Worm (Caenorhabditis elegans) whole organism, L4 larva: ENCODE data around the gene F02H6.3.

ENCODE experiments used
- R02D3.7 ChIP-seq: fragments of 150-350 bp; sonication (generic microtip); optimal IDR thresholded peaks from 3 replicates; lab custom pipeline; 2014; ENCODE audit warnings: missing biosample characterization, missing genetic modification characterization
- T20F7.1 ChIP-seq: fragments of 200-800 bp; sonication (Bioruptor generic); optimal IDR thresholded peaks from 2 replicates; lab custom pipeline; 2018; ENCODE audit warnings: mild to moderate bottlenecking, missing genetic modification characterization, missing compliant biosample characterization
- Y105C5A.15 ChIP-seq: fragments of 200-800 bp; sonication (Bioruptor generic); IDR thresholded peaks from 2 replicates; pipeline ENCODE4 v1.3.6; 2022; ENCODE audit warnings: missing genetic modification characterization, missing compliant biosample characterization
- Y48G9A.11 ChIP-seq: fragments of 200-800 bp; sonication (Bioruptor generic); IDR thresholded peaks from 2 replicates; pipeline ENCODE4 v1.3.6; 2022; ENCODE audit warnings: missing genetic modification reagents, missing genetic modification characterization, missing compliant biosample characterization
- Y75B8A.6 ChIP-seq: fragments of 200-800 bp; sonication (Bioruptor generic); IDR thresholded peaks from 2 replicates; pipeline ENCODE4 v1.3.6; 2022; ENCODE audit warnings: missing genetic modification reagents, missing genetic modification characterization, missing compliant biosample characterization
- aha-1 ChIP-seq: fragments of 150-350 bp; peaks from one replicate; lab custom pipeline; 2014; ENCODE audit warnings: missing biosample characterization, missing genetic modification characterization
- ama-1 ChIP-seq: fragments of 150-350 bp; optimal IDR thresholded peaks from 2 replicates; lab custom pipeline; 2014; ENCODE audit warnings: inconsistent platforms, mixed read lengths
- ctbp-1 ChIP-seq: fragments of 200-800 bp; sonication (Bioruptor generic); IDR thresholded peaks from 2 replicates; pipeline ENCODE4 v1.3.6; 2022; ENCODE audit warnings: missing genetic modification reagents, missing genetic modification characterization, missing compliant biosample characterization
- daf-19 ChIP-seq: fragments of 200-800 bp; sonication (Bioruptor generic); conservative IDR thresholded peaks from 2 replicates; pipeline ENCODE4 v1.3.6; 2022; ENCODE audit warnings: missing genetic modification characterization, missing compliant biosample characterization
- daf-8 ChIP-seq: fragments of 200-800 bp; sonication (Bioruptor generic); IDR thresholded peaks from 2 replicates; pipeline ENCODE4 v1.3.6; 2022; ENCODE audit warnings: missing genetic modification characterization, missing compliant biosample characterization
- dmd-8 ChIP-seq: fragments of 200-800 bp; sonication (Bioruptor generic); IDR thresholded peaks from 2 replicates; pipeline ENCODE4 v1.3.6; 2022; ENCODE audit warnings: missing genetic modification characterization, missing compliant biosample characterization
- dpl-1 ChIP-seq: fragments of 150-350 bp; optimal IDR thresholded peaks from 2 replicates; lab custom pipeline; 2014; ENCODE audit warnings: missing biosample characterization, missing genetic modification reagents, missing genetic modification characterization
- hif-1 ChIP-seq, 2 experiments: sonication (generic microtip); optimal IDR thresholded peaks; 2 replicates each; lab custom pipeline; 2016 to 2017; ENCODE audit warnings: missing compliant biosample characterization in 2 of 2, missing genetic modification characterization in 2 of 2, missing genetic modification reagents in 2 of 2, missing genotype in 2 of 2, mild to moderate bottlenecking in 1 of 2
- hlh-30 ChIP-seq: sonication (generic microtip); optimal IDR thresholded peaks from 2 replicates; lab custom pipeline; 2017; ENCODE audit warnings: antibody characterized with exemption, mild to moderate bottlenecking, missing genetic modification characterization, missing compliant biosample characterization; ENCODE audit not compliant: insufficient read depth
- lin-15B ChIP-seq: fragments of 150-350 bp; sonication (generic microtip); optimal IDR thresholded peaks from 3 replicates; lab custom pipeline; 2014; ENCODE audit warnings: missing biosample characterization, missing genetic modification characterization
- lin-29 ChIP-seq: fragments of 200-800 bp; sonication (Bioruptor generic); IDR thresholded peaks from 2 replicates; pipeline ENCODE4 v1.3.6; 2022; ENCODE audit warnings: missing genetic modification reagents, missing genetic modification characterization, missing compliant biosample characterization
- lir-3 ChIP-seq: sonication (generic microtip); optimal IDR thresholded peaks from 2 replicates; lab custom pipeline; 2016; ENCODE audit warnings: mild to moderate bottlenecking, missing genetic modification characterization, missing compliant biosample characterization
- lsy-2 ChIP-seq, 2 experiments: fragments of 150-350 bp in 1 of 2; sonication (generic microtip) in 1 of 2; optimal IDR thresholded peaks; 2 replicates each; lab custom pipeline; 2014 to 2017; ENCODE audit warnings: missing biosample characterization in 2 of 2, missing genetic modification characterization in 2 of 2
- mdl-1 ChIP-seq, 2 experiments: fragments of 150-350 bp in 1 of 2; sonication (generic microtip) in 1 of 2; optimal IDR thresholded peaks; 2 replicates each; lab custom pipeline; 2014 to 2017; ENCODE audit warnings: missing biosample characterization in 2 of 2, missing genetic modification characterization in 2 of 2
- mdt-29 ChIP-seq: fragments of 200-800 bp; sonication (Bioruptor generic); IDR thresholded peaks from 2 replicates; pipeline ENCODE4 v1.3.6; 2022; ENCODE audit warnings: missing genetic modification reagents, missing genetic modification characterization, missing compliant biosample characterization
- mep-1 ChIP-seq: fragments of 150-350 bp; sonication (generic microtip); optimal IDR thresholded peaks from 3 replicates; lab custom pipeline; 2014; ENCODE audit warnings: missing biosample characterization, missing genetic modification characterization
- mes-2 ChIP-seq: sonication (generic microtip); optimal IDR thresholded peaks from 2 replicates; lab custom pipeline; 2016; ENCODE audit warnings: missing genotype, mild to moderate bottlenecking, missing genetic modification characterization, missing compliant biosample characterization; ENCODE audit not compliant: poor library complexity, severe bottlenecking
- nhr-102 ChIP-seq: sonication (generic microtip); optimal IDR thresholded peaks from 2 replicates; lab custom pipeline; 2016; ENCODE audit warnings: mild to moderate bottlenecking, missing genetic modification characterization, moderate library complexity, missing compliant biosample characterization
- nhr-41 ChIP-seq: fragments of 200-800 bp; sonication (Bioruptor generic); IDR thresholded peaks from 2 replicates; pipeline ENCODE4 v1.3.6; 2022; ENCODE audit warnings: missing genetic modification reagents, missing genetic modification characterization, missing compliant biosample characterization
- nhr-48 ChIP-seq: sonication (generic microtip); optimal IDR thresholded peaks from 2 replicates; lab custom pipeline; 2016; ENCODE audit warnings: mild to moderate bottlenecking, missing genetic modification characterization, missing compliant biosample characterization
- nhr-6 ChIP-seq: fragments of 150-350 bp; optimal IDR thresholded peaks from 2 replicates; lab custom pipeline; 2014; ENCODE audit warnings: missing biosample characterization, missing genetic modification characterization
- pqm-1 ChIP-seq: sonication (generic microtip); optimal IDR thresholded peaks from 2 replicates; lab custom pipeline; 2017; ENCODE audit warnings: missing biosample characterization, missing genetic modification characterization
- saeg-2 ChIP-seq: fragments of 200-800 bp; sonication (Bioruptor generic); IDR thresholded peaks from 2 replicates; pipeline ENCODE4 v1.3.6; 2022; ENCODE audit warnings: missing genetic modification reagents, missing genetic modification characterization, missing compliant biosample characterization
- set-16 ChIP-seq: fragments of 200-800 bp; sonication (Bioruptor generic); IDR thresholded peaks from 2 replicates; pipeline ENCODE4 v1.3.6; 2022; ENCODE audit warnings: missing genetic modification reagents, missing genetic modification characterization, missing compliant biosample characterization
- skn-1 ChIP-seq: fragments of 150-350 bp; optimal IDR thresholded peaks from 2 replicates; lab custom pipeline; 2014; ENCODE audit warnings: missing biosample characterization, missing genetic modification characterization
- snpc-1.2 ChIP-seq: fragments of 200-800 bp; sonication (Bioruptor generic); IDR thresholded peaks from 2 replicates; pipeline ENCODE4 v1.3.6; 2022; ENCODE audit warnings: missing genetic modification reagents, missing genetic modification characterization, missing compliant biosample characterization
- spr-1 ChIP-seq: sonication (generic microtip); optimal IDR thresholded peaks from 2 replicates; lab custom pipeline; 2016; ENCODE audit warnings: mild to moderate bottlenecking, missing genetic modification characterization, missing compliant biosample characterization
- tag-97 ChIP-seq: fragments of 200-800 bp; sonication (Bioruptor generic); IDR thresholded peaks from 2 replicates; pipeline ENCODE4 v1.3.6; 2022; ENCODE audit warnings: missing genetic modification characterization, missing compliant biosample characterization
- unc-130 ChIP-seq: sonication (generic microtip); optimal IDR thresholded peaks from 2 replicates; lab custom pipeline; 2016; ENCODE audit warnings: missing genetic modification reagents, missing genetic modification characterization, missing compliant biosample characterization
- unc-62 ChIP-seq, 3 experiments: fragments of 150-350 bp in 1 of 3; sonication (generic microtip); optimal IDR thresholded peaks in 2 of 3; peaks in 1 of 3; 1 replicate in 1 of 3; 2 replicates in 2 of 3; lab custom pipeline; 2014 to 2017; ENCODE audit warnings: missing biosample characterization in 3 of 3, missing genetic modification characterization in 3 of 3, missing genetic modification reagents in 3 of 3, missing genotype in 1 of 3
- ztf-11 ChIP-seq: fragments of 150-350 bp; optimal IDR thresholded peaks from 2 replicates; lab custom pipeline; 2014; ENCODE audit warnings: missing biosample characterization, missing genetic modification characterization

Gene F02H6.3

DNA sequence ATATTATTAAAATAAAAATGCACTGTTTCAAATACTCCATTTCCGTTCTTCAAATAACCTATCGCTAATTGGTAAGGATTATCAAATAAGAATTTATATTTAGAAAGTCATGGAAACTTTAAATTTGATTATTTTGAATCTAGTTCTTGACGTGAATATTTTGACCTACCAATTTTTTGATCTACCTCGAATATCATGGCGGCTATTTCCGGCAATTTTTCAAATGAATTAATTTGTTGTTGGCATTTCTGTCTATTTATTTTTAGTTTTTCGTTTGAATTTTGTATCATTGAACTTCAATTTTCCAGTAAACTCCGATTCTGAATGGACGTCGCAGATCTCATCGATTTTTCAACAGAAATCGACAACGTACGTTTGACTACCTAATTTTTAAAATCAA is at the start of gene F02H6.3:
F02H6.3 (plus strand) TSS at position 266 of the 400 bp plus-strand sequence.
- no peak for TF ChIP-seq mes-2 (tag; lab: Kevin White, UChicago)
- no peak for TF ChIP-seq T20F7.1 (GFP tag; lab: Kevin White, UChicago)
- no peak for TF ChIP-seq R02D3.7 (tag; lab: Kevin White, UChicago)
- no peak for TF ChIP-seq dpl-1 (GFP tag; lab: Kevin White, UChicago)
- no peak for TF ChIP-seq mdl-1 (tag; optimal IDR thresholded peaks at IDR 0.05; lab: Kevin White, UChicago)
- TF ChIP-seq, all 104 proteins: peak for 0

ce11 chrIV:14158086-14158485 is 45.1 kb upstream of the F02H6.3 start, which contains the start of gene R05A10.8:
TSS of gene R05A10.8 (minus strand) at chrIV:14158186.
- TF ChIP-seq unc-62 (GFP tag; optimal IDR thresholded peaks at IDR 0.05 in 1 of 2; lab: Kevin White, UChicago): no peak
- TF ChIP-seq unc-62 (tag; optimal IDR thresholded peaks at IDR 0.05; lab: Kevin White, UChicago): no peak
- TF ChIP-seq spr-1 (tag; lab: Kevin White, UChicago): no peak
- TF ChIP-seq nhr-48 (tag; lab: Kevin White, UChicago): no peak
- TF ChIP-seq set-16 (GFP tag; lab: Robert Waterston, UW): no peak
- no peak for TF ChIP-seq ama-1 (lab: Kevin White, UChicago)
- no peak for TF ChIP-seq mdl-1 (tag; optimal IDR thresholded peaks at IDR 0.05; lab: Kevin White, UChicago)
- TF ChIP-seq nhr-6: no peak
- no peak for TF ChIP-seq tag-97
- TF ChIP-seq dmd-8 (GFP tag; lab: Robert Waterston, UW): no peak
- no peak for TF ChIP-seq unc-130 (GFP tag; lab: Kevin White, UChicago)
- no peak for TF ChIP-seq pqm-1 (tag; lab: Kevin White, UChicago)
- no peak for TF ChIP-seq Y75B8A.6 (GFP tag; lab: Robert Waterston, UW)
- TF ChIP-seq lsy-2 (tag; optimal IDR thresholded peaks at IDR 0.05; lab: Kevin White, UChicago): no peak

- TF ChIP-seq spr-1 (tag; lab: Kevin White, UChicago) (no peak), unc-62 (GFP tag; optimal IDR thresholded peaks at IDR 0.05 in 1 of 2; lab: Kevin White, UChicago) (peak in 1 of 2 experiments; percentile 6), unc-62 (tag; optimal IDR thresholded peaks at IDR 0.05; lab: Kevin White, UChicago) (no peak)
Measured at ce11 chrIV:14162772-14163171, 40.5 kb upstream of the F02H6.3 start, which contains the start of gene R05A10.7. TSS of gene R05A10.7 (minus strand) at chrIV:14162872.

- no peak for TF ChIP-seq nhr-41
- no peak for TF ChIP-seq tag-97
- TF ChIP-seq nhr-102 (tag; lab: Kevin White, UChicago): no peak
- peak in 1 of 2 experiments; percentile 88 for TF ChIP-seq unc-62 (GFP tag; optimal IDR thresholded peaks at IDR 0.05 in 1 of 2; lab: Kevin White, UChicago)
- TF ChIP-seq unc-62 (tag; optimal IDR thresholded peaks at IDR 0.05; lab: Kevin White, UChicago): no peak
- peak; percentile 52 for TF ChIP-seq aha-1 (tag; lab: Kevin White, UChicago)
Measured at ce11 chrIV:14164109-14164508, 39.1 kb upstream of the F02H6.3 start.

DNA sequence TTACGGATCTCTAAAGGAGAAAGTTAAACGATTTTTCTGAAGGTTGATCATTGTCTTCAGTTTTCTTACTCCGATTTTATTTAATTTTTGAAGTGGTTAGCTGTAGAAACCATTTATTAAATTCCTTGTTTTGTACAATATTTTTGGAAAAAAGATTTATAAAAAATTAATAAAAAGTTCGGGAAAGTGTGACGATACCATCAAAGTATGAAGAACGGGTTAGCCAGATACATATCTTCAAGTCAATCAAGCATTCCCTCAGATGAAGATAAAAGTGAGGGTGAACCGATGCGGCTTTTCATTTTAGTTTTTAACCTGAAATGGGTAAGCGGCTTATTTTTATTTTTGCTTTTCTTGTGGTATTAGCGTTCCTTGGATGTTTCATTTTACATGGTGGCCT is 37.8 kb upstream of the F02H6.3 start, which contains the start of gene R05A10.6:
R05A10.6 (plus strand) TSS at position 301 of the 400 bp plus-strand sequence.
- TF ChIP-seq snpc-1.2: no peak
- no peak for TF ChIP-seq lin-29 (GFP tag; lab: Robert Waterston, UW)
- TF ChIP-seq mes-2 (tag; lab: Kevin White, UChicago): no peak
- no peak for TF ChIP-seq spr-1 (tag; lab: Kevin White, UChicago)
- no peak for TF ChIP-seq hlh-30 (tag; lab: Kevin White, UChicago)
- TF ChIP-seq lir-3 (tag; lab: Kevin White, UChicago): no peak
- no peak for TF ChIP-seq hif-1 (tag; optimal IDR thresholded peaks at IDR 0.05; lab: Kevin White, UChicago)
- no peak for TF ChIP-seq ctbp-1 (GFP tag; lab: Robert Waterston, UW)
- TF ChIP-seq Y105C5A.15: no peak
- no peak for TF ChIP-seq mdt-29 (GFP tag; lab: Robert Waterston, UW)
- no peak for TF ChIP-seq lin-15B (tag; lab: Kevin White, UChicago)
- TF ChIP-seq ztf-11 (tag; lab: Kevin White, UChicago): no peak
- TF ChIP-seq Y48G9A.11 (GFP tag; lab: Robert Waterston, UW): no peak
- TF ChIP-seq lsy-2 (tag; optimal IDR thresholded peaks at IDR 0.05; lab: Kevin White, UChicago): no peak
- no peak for TF ChIP-seq skn-1
- TF ChIP-seq saeg-2 (GFP tag; lab: Robert Waterston, UW): no peak
- TF ChIP-seq mep-1: no peak
- no peak for TF ChIP-seq daf-19 (GFP tag; lab: Robert Waterston, UW)
- TF ChIP-seq daf-8 (GFP tag; lab: Robert Waterston, UW): no peak
